Worm (Caenorhabditis elegans): Measurements from ENCODE around the gene cnc-1.

cnc-1 gene

DNA sequence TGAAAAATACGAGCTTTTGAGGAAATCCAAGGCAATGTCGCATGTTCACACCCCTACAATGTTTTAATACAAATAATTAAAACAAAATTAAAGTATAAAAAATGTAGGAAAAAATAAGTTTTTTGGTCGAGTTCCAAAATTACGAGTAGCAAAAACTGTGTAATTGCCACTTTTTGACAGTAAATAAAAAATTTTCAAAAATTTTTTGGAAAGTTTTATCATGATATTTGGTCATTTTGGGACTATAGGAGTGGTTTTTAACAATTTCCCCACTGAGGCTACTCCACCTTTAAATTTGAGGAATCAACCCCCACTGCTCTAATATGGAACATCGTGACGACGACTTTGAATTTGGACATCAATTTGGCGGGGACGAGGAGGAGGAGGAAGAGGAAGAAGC, 23.4 kb upstream of the cnc-1 start, which contains the start of gene gid-8:
TSS of gene gid-8 (plus strand) at position 301 of the 400 bp plus-strand sequence.
- TF ChIP-seq dao-5 (tag; optimal IDR thresholded peaks at IDR 0.05), result no peak

DNA sequence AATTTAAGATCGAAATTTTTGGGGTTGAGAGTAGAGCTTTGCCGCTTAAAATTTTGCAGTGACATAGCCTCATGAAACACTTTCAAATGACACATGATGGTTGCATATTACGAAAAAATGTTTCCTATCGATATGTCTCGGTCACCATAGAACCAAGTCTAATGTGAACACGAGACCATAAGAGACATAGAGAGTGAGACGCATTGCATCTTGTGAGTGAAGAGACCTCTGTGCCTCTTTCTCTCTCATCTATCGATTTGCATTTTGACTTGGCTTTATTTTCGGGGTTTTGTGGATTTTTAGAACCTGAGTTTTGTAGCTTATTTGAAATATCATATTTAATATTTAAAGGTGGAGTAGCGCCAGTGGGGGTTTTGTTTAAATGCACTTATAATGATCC, 22.9 kb upstream of the cnc-1 start:
- no peak for TF ChIP-seq dao-5 (tag; optimal IDR thresholded peaks at IDR 0.05)
- TF ChIP-seq him-1 (tag; optimal IDR thresholded peaks at IDR 0.05), result no peak
- TF ChIP-seq W03F9.2 (tag; optimal IDR thresholded peaks at IDR 0.05), result no peak

DNA sequence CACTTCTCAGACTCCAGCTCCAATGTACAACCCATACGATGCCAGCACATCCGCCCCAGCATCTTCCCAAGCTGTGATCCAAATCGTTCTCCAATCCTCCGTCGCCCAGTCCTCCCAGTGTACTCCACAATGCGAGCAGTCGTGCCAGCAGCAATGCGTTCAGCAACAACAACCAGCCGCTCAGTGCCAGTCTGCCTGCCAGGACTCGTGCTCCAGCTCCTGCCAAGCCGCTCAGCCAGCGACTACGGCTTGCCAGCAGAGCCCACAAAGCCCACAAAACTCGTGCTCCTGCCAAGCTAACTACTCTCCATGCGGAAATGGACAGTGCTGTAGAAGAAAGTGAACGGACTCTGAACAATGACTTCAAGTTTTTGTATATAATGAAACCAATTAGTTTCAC, 21.9 kb upstream of the cnc-1 start:
- TF ChIP-seq dao-5 (tag; optimal IDR thresholded peaks at IDR 0.05), result no peak
- no peak for TF ChIP-seq him-1 (tag; optimal IDR thresholded peaks at IDR 0.05)
- no peak for TF ChIP-seq W03F9.2 (tag; optimal IDR thresholded peaks at IDR 0.05)

DNA sequence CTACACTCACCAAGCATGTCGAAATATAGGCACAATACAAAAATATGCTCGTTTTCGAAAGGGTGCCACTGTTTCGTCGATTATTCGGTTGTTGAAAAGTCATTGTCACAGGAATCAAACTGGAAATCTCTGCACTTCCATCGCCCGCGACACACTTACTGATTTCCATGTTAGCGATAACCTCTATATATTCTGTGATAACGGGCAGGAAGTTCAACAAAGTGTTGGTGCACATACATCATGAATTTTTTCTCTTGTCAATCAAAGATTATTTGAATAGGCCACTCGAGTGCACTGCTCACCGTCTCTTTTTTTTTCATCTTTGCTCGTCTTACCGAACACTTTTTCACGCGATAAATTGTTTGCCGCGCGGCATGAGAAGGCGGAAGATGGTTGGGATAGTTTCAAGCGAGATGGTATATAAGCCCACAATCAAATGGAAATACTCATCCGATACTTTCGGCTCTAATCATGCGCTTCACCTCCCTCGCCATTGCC, 20.5 kb upstream of the cnc-1 start, which contains the start of the genes fpn-1.2 and pqn-54:
TSS of gene fpn-1.2 (minus strand) at position 157 of the 498 bp plus-strand sequence.
TSS of gene pqn-54 (plus strand) at position 448 of the 498 bp plus-strand sequence.
- TF ChIP-seq W03F9.2 (tag; optimal IDR thresholded peaks at IDR 0.05) (no peak), him-1 (tag; optimal IDR thresholded peaks at IDR 0.05) (no peak), dao-5 (tag; optimal IDR thresholded peaks at IDR 0.05) (no peak)

DNA sequence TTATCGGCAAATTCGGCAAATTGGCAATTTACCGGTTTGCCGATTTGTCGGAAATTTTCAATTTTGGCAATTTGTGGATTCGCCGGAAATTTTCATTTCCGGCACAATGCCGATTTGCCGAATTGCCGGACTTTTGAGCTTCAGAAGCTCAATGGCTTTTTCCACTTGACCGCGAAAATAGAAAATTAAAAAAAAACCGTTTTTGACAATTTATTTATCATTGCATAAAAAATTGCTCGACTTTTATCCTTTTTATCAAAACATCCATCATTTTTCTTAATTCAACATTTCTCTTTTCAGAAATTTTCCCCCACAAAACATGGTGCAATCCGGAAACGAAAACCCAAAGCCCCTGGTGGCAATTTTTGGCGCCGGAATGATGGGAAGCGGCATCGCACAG, 16.0 kb upstream of the cnc-1 start, which contains the start of gene hacd-1:
TSS of gene hacd-1 (plus strand) at position 301 of the 400 bp plus-strand sequence.
- TF ChIP-seq dao-5 (tag; optimal IDR thresholded peaks at IDR 0.05) (no peak), W03F9.2 (tag; optimal IDR thresholded peaks at IDR 0.05) (no peak), him-1 (tag; optimal IDR thresholded peaks at IDR 0.05) (no peak)

DNA sequence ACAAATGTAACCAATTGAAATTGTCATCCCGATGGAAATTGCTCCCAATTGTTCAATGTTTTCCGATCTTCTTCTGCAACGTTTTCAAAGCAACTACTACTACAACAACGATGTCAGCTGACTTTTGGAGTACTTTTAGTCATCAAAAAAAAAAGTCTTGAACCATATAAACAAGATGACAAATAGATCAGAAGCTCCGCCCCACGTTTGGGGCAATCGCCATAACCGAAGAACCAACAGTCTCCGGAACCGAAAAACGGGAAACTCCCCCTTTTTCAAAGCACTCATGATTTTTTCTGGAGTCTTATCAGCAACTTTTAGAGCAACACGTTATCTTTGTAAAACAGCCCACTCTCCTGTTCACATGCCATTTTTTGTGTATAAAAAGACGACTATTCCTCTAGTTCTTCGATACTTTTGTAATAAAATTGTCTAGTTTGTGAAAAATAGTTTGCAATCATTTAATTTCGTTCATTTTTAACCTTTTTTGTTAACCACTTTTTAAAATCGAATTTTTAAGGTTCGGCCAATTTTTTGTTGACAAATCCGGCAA, 15.4 kb upstream of the cnc-1 start:
- no peak for TF ChIP-seq dao-5 (tag; optimal IDR thresholded peaks at IDR 0.05)
- TF ChIP-seq him-1 (tag; optimal IDR thresholded peaks at IDR 0.05), result no peak
- no peak for TF ChIP-seq W03F9.2 (tag; optimal IDR thresholded peaks at IDR 0.05)

DNA sequence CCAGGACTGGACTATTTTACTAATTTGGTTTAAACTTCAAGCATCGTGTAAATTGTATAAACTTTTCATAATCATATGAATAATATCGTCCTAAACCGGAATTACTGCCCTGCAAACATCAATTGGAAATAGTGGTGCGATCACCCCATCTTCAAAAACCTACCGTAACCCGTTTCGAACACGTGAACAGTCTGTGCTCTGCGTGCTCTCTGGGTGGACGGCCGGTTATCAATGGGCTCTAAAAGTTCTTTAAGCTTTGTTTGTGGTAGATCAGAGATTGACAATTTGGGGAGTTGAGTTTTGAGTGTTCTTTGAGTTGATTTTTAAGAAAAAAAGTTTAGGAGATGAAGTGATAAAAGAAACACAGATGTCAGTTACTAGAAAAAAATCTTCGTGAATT, 12.5 kb upstream of the cnc-1 start:
- TF ChIP-seq dao-5 (tag; optimal IDR thresholded peaks at IDR 0.05), result no peak
- no peak for TF ChIP-seq W03F9.2 (tag; optimal IDR thresholded peaks at IDR 0.05)
- TF ChIP-seq him-1 (tag; optimal IDR thresholded peaks at IDR 0.05), result no peak

DNA sequence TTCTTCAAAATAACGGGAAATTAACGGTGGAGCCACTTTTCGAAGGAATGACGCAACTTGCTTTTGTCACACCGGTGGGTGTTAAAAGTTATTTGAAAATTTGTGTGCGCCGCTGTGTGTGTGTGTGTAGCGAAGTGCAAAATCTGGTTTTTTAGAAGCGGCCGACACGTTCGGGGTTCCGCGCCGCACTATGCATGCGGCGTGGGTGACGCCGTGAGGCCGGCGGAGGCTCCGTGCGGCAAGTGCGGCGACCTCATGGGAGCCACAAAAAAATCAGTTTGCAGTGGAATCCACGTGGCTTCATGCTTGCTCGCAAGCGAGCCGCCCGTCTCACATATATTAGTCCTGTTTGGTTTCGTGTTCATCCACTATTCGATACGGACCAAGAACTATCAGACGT, 11.2 kb upstream of the cnc-1 start:
- no peak for TF ChIP-seq him-1 (tag; optimal IDR thresholded peaks at IDR 0.05)

DNA sequence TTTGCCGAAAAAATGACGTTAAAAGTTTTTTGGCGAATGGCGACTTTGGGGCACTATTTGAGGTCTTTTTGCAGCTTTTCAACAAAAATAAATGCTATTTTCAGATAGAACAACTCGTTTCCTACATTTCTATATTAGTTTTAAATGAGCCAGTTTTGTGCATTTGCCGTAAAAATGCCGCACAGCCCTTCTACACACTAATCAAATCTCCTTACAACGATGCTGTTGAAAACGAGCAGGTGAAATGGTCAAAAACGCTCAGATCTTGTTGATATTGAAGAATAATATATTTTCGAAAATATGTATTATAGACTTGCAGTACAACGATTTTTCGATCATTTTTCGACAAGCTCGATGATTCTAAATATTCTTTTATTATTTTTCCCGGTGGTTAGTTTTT, 10.7 kb upstream of the cnc-1 start, which contains the start of gene chil-14:
TSS of gene chil-14 (plus strand) at position 301 of the 400 bp plus-strand sequence.
- TF ChIP-seq W03F9.2 (tag; optimal IDR thresholded peaks at IDR 0.05) (no peak), him-1 (tag; optimal IDR thresholded peaks at IDR 0.05) (no peak), dao-5 (tag; optimal IDR thresholded peaks at IDR 0.05) (no peak)

DNA sequence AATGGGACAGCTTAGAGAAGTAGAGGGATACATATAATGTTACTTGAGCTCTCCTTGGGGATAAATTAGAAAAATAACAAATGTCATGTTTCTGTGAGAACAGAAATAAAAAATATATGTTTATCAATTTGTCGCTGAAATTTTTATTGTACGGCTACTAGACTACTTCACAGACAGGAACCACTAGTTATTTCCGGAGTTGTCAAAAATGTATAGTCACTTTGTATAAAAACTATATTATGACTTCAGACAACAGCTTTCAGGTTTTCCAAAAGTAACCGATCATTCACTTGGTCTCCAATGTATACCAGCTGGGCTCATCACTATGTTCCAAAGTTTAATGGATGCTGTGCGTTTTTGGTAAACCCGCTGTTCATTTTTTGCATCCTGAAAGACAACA, 7.3 kb upstream of the cnc-1 start, which contains the start of gene srj-23:
TSS of gene srj-23 (plus strand) at position 301 of the 400 bp plus-strand sequence.
- TF ChIP-seq him-1 (tag; optimal IDR thresholded peaks at IDR 0.05), result no peak
- TF ChIP-seq dao-5 (tag; optimal IDR thresholded peaks at IDR 0.05), result no peak
- no peak for TF ChIP-seq W03F9.2 (tag; optimal IDR thresholded peaks at IDR 0.05)

DNA sequence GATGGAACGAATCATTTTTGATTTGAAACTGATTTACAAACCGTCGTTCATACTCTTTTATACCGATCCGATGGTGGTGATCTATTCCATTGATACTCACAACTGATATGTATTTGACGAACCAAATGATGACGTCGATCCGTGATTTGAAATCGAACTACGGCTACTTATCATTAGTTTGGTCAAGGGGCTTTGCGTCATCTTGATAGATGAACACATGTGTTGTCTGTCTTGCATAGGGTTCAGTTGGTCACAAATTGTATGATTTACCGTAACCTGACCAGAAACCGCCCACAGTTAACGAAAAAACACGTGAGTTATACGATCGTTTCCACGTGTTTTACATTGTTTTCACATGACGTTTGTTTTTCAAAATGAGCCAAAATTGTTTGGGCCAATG, 6.1 kb upstream of the cnc-1 start, which contains the start of gene cnc-2:
TSS of gene cnc-2 (minus strand) at position 24 of the 400 bp plus-strand sequence.
- no peak for TF ChIP-seq him-1 (tag; optimal IDR thresholded peaks at IDR 0.05)

DNA sequence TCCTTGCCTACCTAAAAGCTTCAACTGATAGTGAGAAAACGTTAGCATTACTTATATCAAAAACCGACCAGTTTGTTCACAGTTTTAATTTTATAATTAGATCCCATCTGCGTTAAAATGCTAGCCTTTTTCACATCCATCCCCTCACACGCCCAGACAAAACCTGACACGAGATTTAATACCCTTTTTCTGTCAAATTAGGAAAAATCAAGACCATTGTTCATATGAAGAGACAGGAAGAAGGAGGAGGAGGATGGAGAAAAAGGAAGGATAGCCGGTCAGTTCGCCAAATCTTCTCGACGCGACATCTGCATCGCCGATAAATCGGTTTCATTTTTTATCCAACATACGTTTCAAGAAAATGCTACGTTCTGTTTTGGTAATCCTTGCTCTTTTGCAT, 3.6 kb upstream of the cnc-1 start, which contains the start of gene cnc-3:
TSS of gene cnc-3 (plus strand) at position 281 of the 400 bp plus-strand sequence.
- TF ChIP-seq him-1 (tag; optimal IDR thresholded peaks at IDR 0.05), result no peak
- TF ChIP-seq dao-5 (tag; optimal IDR thresholded peaks at IDR 0.05), result no peak
- TF ChIP-seq W03F9.2 (tag; optimal IDR thresholded peaks at IDR 0.05), result no peak

DNA sequence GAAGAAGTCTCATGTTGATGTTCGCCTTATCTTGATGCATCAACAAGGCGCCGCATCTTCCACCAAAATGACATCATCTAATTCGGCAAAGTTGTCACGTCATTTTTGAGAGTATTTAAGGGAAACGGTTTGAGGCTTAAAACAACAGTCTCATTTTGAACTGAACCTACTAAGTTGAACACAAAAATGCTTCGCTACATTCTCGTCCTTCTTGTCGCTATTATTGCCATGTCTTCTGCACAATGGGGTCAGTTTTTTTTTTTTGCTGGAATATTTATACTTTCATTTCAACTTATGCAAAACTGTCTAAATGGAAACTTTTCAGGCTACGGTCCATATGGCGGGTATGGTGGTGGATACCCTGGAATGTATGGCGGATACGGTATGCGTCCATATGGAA, 3.0 kb upstream of the cnc-1 start, which contains the start of gene cnc-4:
TSS of gene cnc-4 (plus strand) at position 117 of the 400 bp plus-strand sequence.
- TF ChIP-seq W03F9.2 (tag; optimal IDR thresholded peaks at IDR 0.05), result no peak
- TF ChIP-seq dao-5 (tag; optimal IDR thresholded peaks at IDR 0.05), result no peak
- no peak for TF ChIP-seq him-1 (tag; optimal IDR thresholded peaks at IDR 0.05)

DNA sequence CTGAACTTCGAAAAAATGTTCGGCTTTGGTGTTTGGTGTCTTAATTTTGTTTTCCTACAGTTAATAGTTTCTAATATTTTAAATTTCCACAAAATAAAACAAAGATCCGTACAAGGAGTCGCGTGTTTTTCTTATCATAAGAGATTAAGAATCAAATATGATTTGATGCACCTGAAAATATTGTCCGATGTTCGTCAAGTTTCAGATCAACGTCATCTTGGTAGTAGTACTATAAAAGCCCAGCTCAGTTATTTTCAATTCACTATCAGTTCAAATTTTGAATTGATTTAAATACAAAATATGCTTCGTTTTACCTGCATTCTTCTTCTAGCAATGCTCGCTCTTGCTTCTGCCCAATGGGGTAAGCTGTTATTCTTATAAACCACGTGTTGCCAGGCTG, 1.0 kb upstream of the cnc-1 start, which contains the start of gene cnc-5:
TSS of gene cnc-5 (plus strand) at position 301 of the 400 bp plus-strand sequence.
- no peak for TF ChIP-seq W03F9.2 (tag; optimal IDR thresholded peaks at IDR 0.05)
- TF ChIP-seq dao-5 (tag; optimal IDR thresholded peaks at IDR 0.05), result no peak
- TF ChIP-seq him-1 (tag; optimal IDR thresholded peaks at IDR 0.05), result no peak

DNA sequence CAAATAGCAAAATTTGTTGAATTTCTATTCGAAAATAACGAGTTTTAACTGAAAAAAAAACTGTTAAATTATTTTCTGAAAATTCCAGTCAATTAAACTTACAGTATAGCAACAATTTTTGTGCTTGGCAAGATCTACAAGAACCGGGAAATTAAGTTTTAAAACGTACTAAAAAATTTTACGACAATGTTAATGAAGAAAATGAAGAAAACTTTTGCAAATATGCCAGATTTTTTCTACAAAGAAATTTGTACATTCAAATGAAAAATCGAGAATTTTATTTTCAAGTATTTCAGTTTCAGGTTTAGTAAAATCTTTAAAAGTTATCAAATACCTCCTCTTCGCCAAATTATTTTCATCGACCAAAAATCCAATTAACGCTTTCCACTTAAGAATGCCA, 2.0 kb downstream of the cnc-1 start, which contains the start of gene cnc-11:
TSS of gene cnc-11 (plus strand) at position 301 of the 400 bp plus-strand sequence.
- no peak for TF ChIP-seq W03F9.2 (tag; optimal IDR thresholded peaks at IDR 0.05)
- no peak for TF ChIP-seq him-1 (tag; optimal IDR thresholded peaks at IDR 0.05)
- TF ChIP-seq dao-5 (tag; optimal IDR thresholded peaks at IDR 0.05), result no peak

Measured in whole organism, L4/young adult.